Worm (Caenorhabditis elegans) whole organism, L3 larva: ENCODE measurements around the gene rsp-3.

Experiments
- R02D3.7 ChIP-seq: fragments of 150-350 bp; optimal IDR thresholded peaks from 2 replicates; lab custom pipeline; 2014; ENCODE audit warnings: missing biosample characterization, missing genetic modification characterization
- ZK546.5 ChIP-seq: sonication (generic microtip); optimal IDR thresholded peaks from 2 replicates; lab custom pipeline; 2017; ENCODE audit warnings: missing biosample characterization, missing genetic modification characterization
- aly-2 ChIP-seq: fragments of 150-350 bp; optimal IDR thresholded peaks from 2 replicates; lab custom pipeline; 2014; ENCODE audit warnings: missing biosample characterization, missing genetic modification characterization
- ama-1 ChIP-seq: fragments of 150-350 bp; optimal IDR thresholded peaks from 2 replicates; lab custom pipeline; 2018
- ceh-16 ChIP-seq: sonication (generic microtip); optimal IDR thresholded peaks from 2 replicates; lab custom pipeline; 2017; ENCODE audit warnings: missing biosample characterization, missing genetic modification characterization
- ceh-28 ChIP-seq: fragments of 150-350 bp; optimal IDR thresholded peaks from 2 replicates; lab custom pipeline; 2014; ENCODE audit warnings: missing biosample characterization, missing genetic modification reagents, missing genetic modification characterization
- ceh-82 ChIP-seq: fragments of 150-350 bp; optimal IDR thresholded peaks from 2 replicates; lab custom pipeline; 2014; ENCODE audit warnings: missing biosample characterization, missing genetic modification characterization
- ceh-9 ChIP-seq: sonication (generic microtip); optimal IDR thresholded peaks from 2 replicates; lab custom pipeline; 2018; ENCODE audit warnings: missing biosample characterization, missing genetic modification characterization
- daf-12 ChIP-seq: fragments of 150-350 bp; optimal IDR thresholded peaks from 2 replicates; lab custom pipeline; 2014; ENCODE audit warnings: missing biosample characterization, missing genetic modification reagents, missing genetic modification characterization
- egl-5 ChIP-seq: fragments of 150-350 bp; optimal IDR thresholded peaks from 2 replicates; lab custom pipeline; 2017; ENCODE audit warnings: missing biosample characterization, missing genetic modification reagents, missing genetic modification characterization, inconsistent platforms
- elt-1 ChIP-seq: fragments of 150-350 bp; optimal IDR thresholded peaks from 2 replicates; lab custom pipeline; 2014; ENCODE audit warnings: missing biosample characterization, missing genetic modification characterization
- elt-2 ChIP-seq: sonication (generic microtip); optimal IDR thresholded peaks from 2 replicates; lab custom pipeline; 2016; ENCODE audit warnings: missing genetic modification reagents, mild to moderate bottlenecking, missing genetic modification characterization, missing compliant biosample characterization
- elt-3 ChIP-seq, 3 experiments: fragments of 150-350 bp in 1 of 3; sonication (generic microtip) in 2 of 3; optimal IDR thresholded peaks; 2 replicates in 2 of 3; 4 replicates in 1 of 3; lab custom pipeline; 2014 to 2017; ENCODE audit warnings: missing biosample characterization in 3 of 3, missing genetic modification characterization in 3 of 3
- eor-1 ChIP-seq, 2 experiments: fragments of 150-350 bp; optimal IDR thresholded peaks; 2 replicates each; lab custom pipeline; 2014 to 2018; ENCODE audit warnings: missing biosample characterization in 2 of 2, missing genetic modification characterization in 2 of 2
- fkh-10 ChIP-seq: sonication (generic microtip); optimal IDR thresholded peaks from 2 replicates; lab custom pipeline; 2017; ENCODE audit warnings: missing biosample characterization, missing genetic modification reagents, missing genetic modification characterization
- fkh-2 ChIP-seq: fragments of 150-350 bp; optimal IDR thresholded peaks from 2 replicates; lab custom pipeline; 2014; ENCODE audit warnings: missing biosample characterization, missing genetic modification reagents, missing genetic modification characterization
- fos-1 ChIP-seq: fragments of 150-350 bp; optimal IDR thresholded peaks from 2 replicates; lab custom pipeline; 2014; ENCODE audit warnings: missing biosample characterization, missing genetic modification characterization
- hmg-11 ChIP-seq: sonication (generic microtip); optimal IDR thresholded peaks from 2 replicates; lab custom pipeline; 2016; ENCODE audit warnings: missing genetic modification characterization, missing compliant biosample characterization
- jun-1 ChIP-seq: fragments of 150-350 bp; optimal IDR thresholded peaks from 2 replicates; lab custom pipeline; 2014; ENCODE audit warnings: missing biosample characterization, missing genetic modification reagents, missing genetic modification characterization
- lin-15B ChIP-seq: fragments of 150-350 bp; optimal IDR thresholded peaks from 2 replicates; lab custom pipeline; 2014; ENCODE audit warnings: missing biosample characterization, missing genetic modification characterization
- lin-39 ChIP-seq: fragments of 150-350 bp; optimal IDR thresholded peaks from 2 replicates; lab custom pipeline; 2018; ENCODE audit warnings: missing biosample characterization, missing genetic modification reagents, missing genetic modification characterization
- lsy-12 ChIP-seq: sonication (generic microtip); optimal IDR thresholded peaks from 2 replicates; lab custom pipeline; 2016; ENCODE audit warnings: mild to moderate bottlenecking, missing genetic modification characterization, missing compliant biosample characterization
- mml-1 ChIP-seq: fragments of 150-350 bp; sonication (generic microtip); optimal IDR thresholded peaks from 3 replicates; lab custom pipeline; 2014; ENCODE audit warnings: missing biosample characterization, missing genetic modification characterization
- nfya-1 ChIP-seq: sonication (generic microtip); optimal IDR thresholded peaks from 2 replicates; lab custom pipeline; 2017; ENCODE audit warnings: missing genetic modification characterization, mild to moderate bottlenecking, missing compliant biosample characterization, antibody characterized with exemption, moderate library complexity; ENCODE audit not compliant: insufficient read depth
- nhr-11 ChIP-seq: fragments of 150-350 bp; optimal IDR thresholded peaks from 2 replicates; lab custom pipeline; 2014; ENCODE audit warnings: missing biosample characterization, missing genetic modification characterization
- nhr-12 ChIP-seq: fragments of 150-350 bp; optimal IDR thresholded peaks from 2 replicates; lab custom pipeline; 2014; ENCODE audit warnings: missing biosample characterization, missing genetic modification characterization
- nhr-23 ChIP-seq: fragments of 150-350 bp; optimal IDR thresholded peaks from 2 replicates; lab custom pipeline; 2014; ENCODE audit warnings: missing biosample characterization, missing genetic modification reagents, missing genetic modification characterization
- nhr-25 ChIP-seq: sonication (generic microtip); optimal IDR thresholded peaks from 2 replicates; lab custom pipeline; 2017; ENCODE audit warnings: missing biosample characterization, missing genetic modification characterization
- nhr-28 ChIP-seq: fragments of 150-350 bp; optimal IDR thresholded peaks from 2 replicates; lab custom pipeline; 2014; ENCODE audit warnings: missing biosample characterization, missing genetic modification characterization
- nhr-43 ChIP-seq: sonication (generic microtip); optimal IDR thresholded peaks from 2 replicates; lab custom pipeline; 2016; ENCODE audit warnings: mild to moderate bottlenecking, missing genetic modification characterization, missing compliant biosample characterization; ENCODE audit not compliant: poor library complexity, severe bottlenecking
- nhr-67 ChIP-seq: fragments of 150-350 bp; optimal IDR thresholded peaks from 2 replicates; lab custom pipeline; 2014; ENCODE audit warnings: missing biosample characterization, missing genetic modification characterization
- nhr-76 ChIP-seq: fragments of 150-350 bp; sonication (generic microtip); optimal IDR thresholded peaks from 5 replicates; lab custom pipeline; 2014; ENCODE audit warnings: missing biosample characterization, missing genetic modification characterization
- nhr-77 ChIP-seq: fragments of 150-350 bp; optimal IDR thresholded peaks from 2 replicates; lab custom pipeline; 2014; ENCODE audit warnings: missing biosample characterization, missing genetic modification characterization
- pha-4 ChIP-seq: fragments of 150-350 bp; optimal IDR thresholded peaks from 2 replicates; lab custom pipeline; 2014; ENCODE audit warnings: missing biosample characterization, missing genetic modification reagents, missing genetic modification characterization
- pqm-1 ChIP-seq: fragments of 150-350 bp; optimal IDR thresholded peaks from 2 replicates; lab custom pipeline; 2017; ENCODE audit warnings: missing biosample characterization, missing genetic modification characterization, inconsistent platforms
- sea-2 ChIP-seq: fragments of 150-350 bp; sonication (generic microtip); optimal IDR thresholded peaks from 4 replicates; lab custom pipeline; 2014; ENCODE audit warnings: missing biosample characterization, missing genetic modification reagents, missing genetic modification characterization
- skn-1 ChIP-seq: fragments of 150-350 bp; optimal IDR thresholded peaks from 2 replicates; lab custom pipeline; 2014; ENCODE audit warnings: missing biosample characterization, missing genetic modification characterization
- snpc-4 ChIP-seq: fragments of 150-350 bp; optimal IDR thresholded peaks from 2 replicates; lab custom pipeline; 2014; ENCODE audit warnings: missing biosample characterization, missing genetic modification characterization
- tbx-2 ChIP-seq: sonication (generic microtip); optimal IDR thresholded peaks from 2 replicates; lab custom pipeline; 2016; ENCODE audit warnings: mild to moderate bottlenecking, missing genetic modification characterization, missing compliant biosample characterization
- unc-62 ChIP-seq: fragments of 150-350 bp; sonication (generic microtip); optimal IDR thresholded peaks from 4 replicates; lab custom pipeline; 2014; ENCODE audit warnings: missing biosample characterization, missing genetic modification reagents, missing genetic modification characterization
- zag-1 ChIP-seq: fragments of 150-350 bp; optimal IDR thresholded peaks from 2 replicates; lab custom pipeline; 2014; ENCODE audit warnings: missing biosample characterization, missing genetic modification characterization
- ztf-11 ChIP-seq: fragments of 150-350 bp; optimal IDR thresholded peaks from 2 replicates; lab custom pipeline; 2014; ENCODE audit warnings: missing biosample characterization, missing genetic modification characterization
- ztf-4 ChIP-seq: fragments of 150-350 bp; optimal IDR thresholded peaks from 2 replicates; lab custom pipeline; 2014; ENCODE audit warnings: missing biosample characterization, missing genetic modification characterization

The rsp-3 gene

ce11 chrIII:12687872-12688375 is at the start of gene rsp-3, which contains the start of gene spin-4:
TSS of gene rsp-3 (minus strand) at chrIII:12687922.
TSS of gene spin-4 (plus strand) at chrIII:12688318.
- peak; percentile 82 for TF ChIP-seq egl-5 (tag; lab: Kevin White, UChicago)
- TF ChIP-seq pha-4 = peak; percentile 94
- peak; percentile 97 for TF ChIP-seq lin-15B (tag; lab: Kevin White, UChicago)
- no peak for TF ChIP-seq elt-3 (tag; optimal IDR thresholded peaks at IDR 0.05; lab: Kevin White, UChicago)
- TF ChIP-seq ceh-16 (tag; lab: Kevin White, UChicago) = no peak
- no peak for TF ChIP-seq elt-1 (tag; lab: Kevin White, UChicago)
- no peak for TF ChIP-seq ztf-11 (tag; lab: Kevin White, UChicago)
- peak; percentile 74 for TF ChIP-seq nhr-25
- TF ChIP-seq nhr-11 = no peak
- TF ChIP-seq ama-1 (lab: Kevin White, UChicago) = no peak
- peak; percentile 25 for TF ChIP-seq R02D3.7 (tag; lab: Kevin White, UChicago)
- no peak for TF ChIP-seq zag-1 (tag; lab: Kevin White, UChicago)
- peak; percentile 24 for TF ChIP-seq elt-2 (tag; lab: Kevin White, UChicago)
- TF ChIP-seq ZK546.5 (tag; lab: Kevin White, UChicago) = no peak
- TF ChIP-seq fkh-10 (GFP tag; lab: Kevin White, UChicago) = no peak
- peak; percentile 96 for TF ChIP-seq nfya-1 (tag; lab: Kevin White, UChicago)
- no peak for TF ChIP-seq ztf-4 (tag; lab: Kevin White, UChicago)
- no peak for TF ChIP-seq daf-12 (tag; lab: Kevin White, UChicago)
- TF ChIP-seq nhr-67 (tag; lab: Kevin White, UChicago) = no peak
- no peak for TF ChIP-seq nhr-12 (tag; lab: Kevin White, UChicago)
- no peak for TF ChIP-seq nhr-28 (tag; lab: Kevin White, UChicago)
- no peak for TF ChIP-seq nhr-43 (tag; lab: Kevin White, UChicago)
- TF ChIP-seq hmg-11 (tag; lab: Kevin White, UChicago) = peak; percentile 72
- TF ChIP-seq nhr-23 (tag; lab: Kevin White, UChicago) = peak; percentile 75
- peak; percentile 79 for TF ChIP-seq lin-39 (tag; lab: Kevin White, UChicago)
- TF ChIP-seq snpc-4 (tag; lab: Kevin White, UChicago) = peak; percentile 54
- peak; percentile 64 for TF ChIP-seq skn-1 (tag; lab: Kevin White, UChicago)

- TF ChIP-seq R02D3.7 (tag; lab: Kevin White, UChicago) (no peak), tbx-2 (tag; lab: Kevin White, UChicago) (no peak), fos-1 (tag; lab: Kevin White, UChicago) (no peak), hmg-11 (tag; lab: Kevin White, UChicago) (no peak)
These were observed 40.4 kb upstream of the rsp-3 start for ce11 chrIII:12728149-12728548.

ce11 chrIII:12714266-12714665 is 26.5 kb upstream of the rsp-3 start, which contains the start of gene ssl-1:
TSS of gene ssl-1 (plus strand) at chrIII:12714566.
- TF ChIP-seq nhr-76 (tag; lab: Kevin White, UChicago) = no peak
- TF ChIP-seq sea-2 (GFP tag; lab: Kevin White, UChicago) = no peak
- TF ChIP-seq, all 47 proteins: peak for 0

- no peak for TF ChIP-seq lsy-12
- no peak for TF ChIP-seq zag-1 (tag; lab: Kevin White, UChicago)
- no peak for TF ChIP-seq nhr-23 (tag; lab: Kevin White, UChicago)
- no peak for TF ChIP-seq ceh-16 (tag; lab: Kevin White, UChicago)
- no peak for TF ChIP-seq ZK546.5 (tag; lab: Kevin White, UChicago)
- no peak for TF ChIP-seq egl-5 (tag; lab: Kevin White, UChicago)
- TF ChIP-seq aly-2 (tag; lab: Kevin White, UChicago) = no peak
- TF ChIP-seq ztf-11 (tag; lab: Kevin White, UChicago) = no peak
- TF ChIP-seq nhr-76 (tag; lab: Kevin White, UChicago) = no peak
- no peak for TF ChIP-seq nhr-43 (tag; lab: Kevin White, UChicago)
- TF ChIP-seq hmg-11 (tag; lab: Kevin White, UChicago) = peak; percentile 66
- peak; percentile 8 for TF ChIP-seq pha-4
- no peak for TF ChIP-seq lin-15B (tag; lab: Kevin White, UChicago)
- peak; percentile 67 for TF ChIP-seq lin-39 (tag; lab: Kevin White, UChicago)
- no peak for TF ChIP-seq elt-3 (tag; optimal IDR thresholded peaks at IDR 0.05; lab: Kevin White, UChicago)
- no peak for TF ChIP-seq eor-1 (tag; optimal IDR thresholded peaks at IDR 0.05; lab: Kevin White, UChicago)
- TF ChIP-seq nhr-77 (tag; lab: Kevin White, UChicago) = no peak
- no peak for TF ChIP-seq fkh-2 (tag; lab: Kevin White, UChicago)
- TF ChIP-seq elt-1 (tag; lab: Kevin White, UChicago) = no peak
- TF ChIP-seq skn-1 (tag; lab: Kevin White, UChicago) = no peak
- peak; percentile 83 for TF ChIP-seq ama-1 (lab: Kevin White, UChicago)
- TF ChIP-seq nfya-1 (tag; lab: Kevin White, UChicago) = peak; percentile 59
- no peak for TF ChIP-seq mml-1 (tag; lab: Kevin White, UChicago)
- no peak for TF ChIP-seq nhr-12 (tag; lab: Kevin White, UChicago)
- TF ChIP-seq snpc-4 (tag; lab: Kevin White, UChicago) = peak; percentile 8
- TF ChIP-seq ztf-4 (tag; lab: Kevin White, UChicago) = no peak
- TF ChIP-seq jun-1 (tag; lab: Kevin White, UChicago) = no peak
- TF ChIP-seq sea-2 (GFP tag; lab: Kevin White, UChicago) = no peak
- TF ChIP-seq R02D3.7 (tag; lab: Kevin White, UChicago) = no peak
- TF ChIP-seq unc-62 = no peak
- TF ChIP-seq pqm-1 (tag; lab: Kevin White, UChicago) = no peak
- no peak for TF ChIP-seq ceh-28
- TF ChIP-seq fkh-10 (GFP tag; lab: Kevin White, UChicago) = no peak
- no peak for TF ChIP-seq ceh-9 (tag; lab: Kevin White, UChicago)
- no peak for TF ChIP-seq ceh-82 (tag; lab: Kevin White, UChicago)
These were observed 26.1 kb upstream of the rsp-3 start for ce11 chrIII:12713862-12714261.
